Fruit fly (Drosophila melanogaster): ENCODE data around the gene CG9981.

dm6 chrX:16384843-16385726, 19.8 kb downstream of the CG9981 start, which contains the start of the genes CG9992 and CG4239:
- TF ChIP-seq CG8478 (optimal IDR thresholded peaks at IDR 0.05), result no peak
- TF ChIP-seq CTCF (optimal IDR thresholded peaks at IDR 0.05), result no peak
